Fruit fly (Drosophila melanogaster) whole organism, prepupa: ENCODE measurements around the gene AstCC.

ENCODE experiments used
- CG11902 ChIP-seq: fragments of 200-800 bp; sonication (Bioruptor generic); optimal IDR thresholded peaks from 3 replicates; lab custom pipeline; 2016; ENCODE audit warnings: missing biosample characterization, missing genetic modification characterization
- CG1621 ChIP-seq: fragments of 200-800 bp; sonication (Bioruptor generic); optimal IDR thresholded peaks from 3 replicates; lab custom pipeline; 2018; ENCODE audit warnings: missing biosample characterization, mild to moderate bottlenecking, missing genetic modification characterization
- CG7368 ChIP-seq: fragments of 200-800 bp; sonication (Bioruptor generic); optimal IDR thresholded peaks from 3 replicates; lab custom pipeline; 2016; ENCODE audit warnings: missing biosample characterization, missing genetic modification characterization
- eg ChIP-seq: fragments of 200-800 bp; sonication (Bioruptor generic); IDR thresholded peaks from 3 replicates; pipeline ENCODE4 v1.3.6; 2022; ENCODE audit warnings: missing biosample characterization, missing genetic modification characterization
- fd59A ChIP-seq: fragments of 200-800 bp; sonication (Bioruptor generic); optimal IDR thresholded peaks from 2 replicates; lab custom pipeline; 2017; ENCODE audit warnings: missing biosample characterization, mild to moderate bottlenecking, missing genetic modification characterization, missing genetic modification reagents
- lz ChIP-seq: fragments of 200-800 bp; sonication (Bioruptor generic); optimal IDR thresholded peaks from 3 replicates; lab custom pipeline; 2016; ENCODE audit warnings: missing biosample characterization, missing genetic modification characterization

DNA sequence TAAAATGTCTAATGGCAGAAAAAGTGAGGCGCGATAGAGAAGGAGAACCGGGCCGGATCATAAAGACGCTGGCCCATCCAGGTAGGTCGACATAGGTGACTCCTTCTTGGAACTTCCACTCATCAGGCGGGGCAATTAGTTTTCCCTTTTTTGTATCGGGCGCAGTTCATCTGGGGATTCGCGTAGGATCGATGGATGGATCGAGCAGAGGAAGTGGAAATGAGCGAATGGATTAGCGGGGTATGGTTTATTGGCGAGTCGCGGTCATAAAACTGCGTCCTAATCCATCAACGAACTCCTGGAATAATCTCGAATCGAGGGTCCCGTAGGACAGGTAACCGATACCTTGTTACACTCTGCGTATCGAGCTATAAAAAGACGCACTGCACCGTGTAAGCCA, 9.9 kb downstream of the AstCC start, which contains the start of gene CG43725:
- TF ChIP-seq lz (no peak), fd59A (GFP tag; lab: Kevin White, UChicago) (no peak), CG11902 (GFP tag; lab: Kevin White, UChicago) (no peak), CG7368 (GFP tag; lab: Kevin White, UChicago) (no peak), eg (GFP tag; lab: Robert Waterston, UW) (no peak), CG1621 (tag; lab: Kevin White, UChicago) (no peak)
